Fruit fly (Drosophila melanogaster): ENCODE results near the gene CG10375.

CG10375 gene

DNA sequence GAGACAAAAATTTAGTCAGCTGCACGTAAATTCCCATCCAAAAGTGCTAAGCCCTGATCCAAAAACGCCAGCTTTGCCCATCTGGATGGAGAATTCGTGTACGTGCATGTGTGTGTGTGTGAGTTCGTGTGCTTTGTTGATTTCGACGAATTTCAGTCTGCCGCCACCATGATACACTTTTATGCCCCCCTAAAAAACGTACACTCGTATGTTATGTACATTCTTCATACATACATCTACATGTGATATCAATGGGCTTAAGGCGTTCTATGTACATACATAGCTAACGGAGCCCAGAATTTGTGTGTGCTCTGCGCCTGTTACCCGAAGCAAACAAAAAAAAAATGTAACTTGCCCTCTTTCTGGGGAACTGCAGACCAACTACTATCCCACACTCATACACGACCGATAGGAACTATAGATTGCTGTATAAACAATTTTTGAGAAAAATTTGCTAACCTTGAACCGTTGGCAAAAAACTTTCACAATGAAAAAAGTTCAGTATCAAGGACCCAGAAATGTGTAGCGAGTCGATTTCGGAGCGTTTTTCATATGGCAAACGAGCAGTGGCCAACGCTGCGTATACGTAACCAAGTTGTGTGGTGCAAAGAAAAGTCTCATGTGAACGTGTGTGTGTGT lies 41.7 kb upstream of the CG10375 start (continued):
- TF ChIP-seq corto (GFP tag; optimal IDR thresholded peaks at IDR 0.05) = no peak
- no peak for TF ChIP-seq Opbp (GFP tag; IDR thresholded peaks at IDR 0.05; ENCODE audit: partially characterized antibody)
- TF ChIP-seq sug (tag; optimal IDR thresholded peaks at IDR 0.05) = peak; percentile 81
- no peak for TF ChIP-seq CG2889 (GFP tag; IDR thresholded peaks at IDR 0.05)
- peak; percentile 68 for TF ChIP-seq HmgZ (tag; optimal IDR thresholded peaks at IDR 0.05)
- no peak for TF ChIP-seq CG11093 (GFP tag; IDR thresholded peaks at IDR 0.05)
- TF ChIP-seq Lim3 (GFP tag; IDR thresholded peaks at IDR 0.05) = no peak
- TF ChIP-seq Mad (GFP tag; optimal IDR thresholded peaks at IDR 0.05) = no peak
- no peak for TF ChIP-seq Bdp1 (GFP tag; optimal IDR thresholded peaks at IDR 0.05)
- TF ChIP-seq CG1602 (GFP tag; optimal IDR thresholded peaks at IDR 0.05) = no peak
- no peak for TF ChIP-seq CG1832 (GFP tag; optimal IDR thresholded peaks at IDR 0.05)
- TF ChIP-seq CG31441 (GFP tag; IDR thresholded peaks at IDR 0.05) = no peak
- TF ChIP-seq Drgx (GFP tag; IDR thresholded peaks at IDR 0.05) = no peak
- no peak for TF ChIP-seq inv (GFP tag; IDR thresholded peaks at IDR 0.05; ENCODE audit: partially characterized antibody)
- TF ChIP-seq CG12942 (GFP tag; optimal IDR thresholded peaks at IDR 0.05) = no peak
- TF ChIP-seq Ptx1 (GFP tag; IDR thresholded peaks at IDR 0.05) = no peak
- TF ChIP-seq run (tag; optimal IDR thresholded peaks at IDR 0.05) = no peak
- TF ChIP-seq CG7928 (GFP tag; optimal IDR thresholded peaks at IDR 0.05) = no peak
- TF ChIP-seq toy (GFP tag; IDR thresholded peaks at IDR 0.05) = 0 out of 2 replicates have a peak, but pooled peaks have one; percentile 7
- TF ChIP-seq CG1529 (GFP tag; optimal IDR thresholded peaks at IDR 0.05) = no peak
- TF ChIP-seq sc (optimal IDR thresholded peaks at IDR 0.05) = no peak
- TF ChIP-seq sc (GFP tag; optimal IDR thresholded peaks at IDR 0.05) = peak; percentile 1
- TF ChIP-seq bbx (GFP tag; IDR thresholded peaks at IDR 0.05; ENCODE audit: partially characterized antibody) = no peak
- TF ChIP-seq Lhr (GFP tag; optimal IDR thresholded peaks at IDR 0.05) = no peak
- no peak for TF ChIP-seq her (GFP tag; optimal IDR thresholded peaks at IDR 0.05)
- no peak for TF ChIP-seq CG1792 (GFP tag; optimal IDR thresholded peaks at IDR 0.05)
- TF ChIP-seq pan (optimal IDR thresholded peaks at IDR 0.05) = no peak
- TF ChIP-seq pan (GFP tag; optimal IDR thresholded peaks at IDR 0.05 in 1 of 2, IDR thresholded peaks at IDR 0.05 in 1 of 2) = no peak
- TF ChIP-seq nom (GFP tag; optimal IDR thresholded peaks at IDR 0.05) = no peak
- TF ChIP-seq ci (GFP tag; IDR thresholded peaks at IDR 0.05) = peak; percentile 50; the same call in 2 of the 3 replicates
- TF ChIP-seq mam (GFP tag; optimal IDR thresholded peaks at IDR 0.05) = no peak
- TF ChIP-seq CG4707 (GFP tag; optimal IDR thresholded peaks at IDR 0.05) = no peak
- peak; percentile 61 for TF ChIP-seq CG13296 (GFP tag; optimal IDR thresholded peaks at IDR 0.05)
- no peak for TF ChIP-seq Dfd (GFP tag; optimal IDR thresholded peaks at IDR 0.05)
- TF ChIP-seq nmo (GFP tag; optimal IDR thresholded peaks at IDR 0.05) = no peak
- no peak for TF ChIP-seq shn (GFP tag; optimal IDR thresholded peaks at IDR 0.05)
- TF ChIP-seq CG18619 (GFP tag; optimal IDR thresholded peaks at IDR 0.05) = peak; percentile 34
- TF ChIP-seq Hr78 (GFP tag; optimal IDR thresholded peaks at IDR 0.05) = no peak
- no peak for TF ChIP-seq CG3847 (GFP tag; IDR thresholded peaks at IDR 0.05)
- TF ChIP-seq Bteb2 (GFP tag; optimal IDR thresholded peaks at IDR 0.05) = no peak
- no peak for TF ChIP-seq CG17385 (GFP tag; optimal IDR thresholded peaks at IDR 0.05)
- TF ChIP-seq chinmo (GFP tag; IDR thresholded peaks at IDR 0.05; ENCODE audit: partially characterized antibody) = 0 out of 4 replicates have a peak, but pooled peaks have one; percentile 32
- TF ChIP-seq CG10431 (GFP tag; optimal IDR thresholded peaks at IDR 0.05) = peak; percentile 52
- no peak for TF ChIP-seq CG11695 (GFP tag; IDR thresholded peaks at IDR 0.05)
- TF ChIP-seq CG2712 (tag; optimal IDR thresholded peaks at IDR 0.05) = no peak
- TF ChIP-seq Bgb (GFP tag; IDR thresholded peaks at IDR 0.05; ENCODE audit: partially characterized antibody) = no peak
- no peak for TF ChIP-seq bigmax (GFP tag; optimal IDR thresholded peaks at IDR 0.05)
- no peak for TF ChIP-seq gfzf (GFP tag; optimal IDR thresholded peaks at IDR 0.05)
- no peak for TF ChIP-seq CG10147 (GFP tag; optimal IDR thresholded peaks at IDR 0.05)
- TF ChIP-seq Kr (GFP tag; optimal IDR thresholded peaks at IDR 0.05) = no peak
- no peak for TF ChIP-seq zfh1 (GFP tag; IDR thresholded peaks at IDR 0.05)

All from whole organism, embryonic.